Fruit fly (Drosophila melanogaster) whole organism, adult: ENCODE results near the gene CG6683.

Experiments
- CG11617 ChIP-seq: fragments of 200-800 bp; sonication (Bioruptor generic); optimal IDR thresholded peaks from 2 replicates; lab custom pipeline; 2017; ENCODE audit warnings: mild to moderate bottlenecking, missing biosample characterization, missing genetic modification reagents, missing genetic modification characterization
- CG12768 ChIP-seq: fragments of 200-800 bp; sonication (Bioruptor generic); optimal IDR thresholded peaks from 2 replicates; lab custom pipeline; 2017; ENCODE audit warnings: missing biosample characterization, missing genetic modification characterization, mild to moderate bottlenecking, moderate library complexity, missing genetic modification reagents
- CG14711 ChIP-seq: fragments of 200-800 bp; sonication (Bioruptor generic); optimal IDR thresholded peaks from 2 replicates; lab custom pipeline; 2018; ENCODE audit warnings: missing biosample characterization, mild to moderate bottlenecking, missing genetic modification characterization, moderate library complexity
- CG1620 ChIP-seq: fragments of 200-800 bp; sonication (Bioruptor generic); optimal IDR thresholded peaks from 2 replicates; lab custom pipeline; 2016; ENCODE audit warnings: missing biosample characterization, missing genetic modification characterization
- CG33017 ChIP-seq: fragments of 200-800 bp; sonication (Bioruptor generic); optimal IDR thresholded peaks from 2 replicates; lab custom pipeline; 2018; ENCODE audit warnings: missing biosample characterization, mild to moderate bottlenecking, missing genetic modification characterization, moderate library complexity
- CG5204 ChIP-seq: fragments of 200-800 bp; sonication (Bioruptor generic); optimal IDR thresholded peaks from 2 replicates; lab custom pipeline; 2016; ENCODE audit warnings: missing biosample characterization, missing genetic modification characterization
- CG7045 ChIP-seq: fragments of 200-800 bp; sonication (Bioruptor generic); optimal IDR thresholded peaks from 2 replicates; lab custom pipeline; 2017; ENCODE audit warnings: missing biosample characterization, mild to moderate bottlenecking, missing genetic modification characterization
- CG7101 ChIP-seq: fragments of 200-800 bp; sonication (Bioruptor generic); optimal IDR thresholded peaks from 2 replicates; lab custom pipeline; 2018; ENCODE audit warnings: missing biosample characterization, mild to moderate bottlenecking, missing genetic modification characterization, moderate library complexity
- Clk ChIP-seq: fragments of 200-800 bp; sonication (Bioruptor generic); optimal IDR thresholded peaks from 2 replicates; lab custom pipeline; 2017; ENCODE audit warnings: missing biosample characterization, missing genetic modification characterization
- Crg-1 ChIP-seq: fragments of 200-800 bp; sonication (Bioruptor generic); optimal IDR thresholded peaks from 2 replicates; lab custom pipeline; 2016; ENCODE audit warnings: missing biosample characterization, missing genetic modification characterization
- Hr96 ChIP-seq: fragments of 200-800 bp; sonication (Bioruptor generic); optimal IDR thresholded peaks from 2 replicates; lab custom pipeline; 2016; ENCODE audit warnings: missing biosample characterization, missing genetic modification characterization
- Mnt ChIP-seq: fragments of 200-800 bp; sonication (Bioruptor generic); optimal IDR thresholded peaks from 2 replicates; lab custom pipeline; 2016; ENCODE audit warnings: missing biosample characterization, mild to moderate bottlenecking, missing genetic modification characterization
- bab1 ChIP-seq: fragments of 200-800 bp; sonication (Bioruptor generic); optimal IDR thresholded peaks from 3 replicates; lab custom pipeline; 2019; ENCODE audit warnings: missing biosample characterization, mild to moderate bottlenecking, missing genetic modification characterization, moderate library complexity
- cic ChIP-seq: fragments of 200-800 bp; sonication (Bioruptor generic); optimal IDR thresholded peaks from 2 replicates; lab custom pipeline; 2017; ENCODE audit warnings: missing biosample characterization, mild to moderate bottlenecking, missing genetic modification characterization, moderate library complexity
- cnc ChIP-seq, 2 experiments: fragments of >200 bp; optimal IDR thresholded peaks; 2 replicates each; lab custom pipeline; 2017
- kay ChIP-seq: fragments of 200-800 bp; sonication (Bioruptor generic); peaks from one replicate; lab custom pipeline; 2016; ENCODE audit warnings: missing biosample characterization, missing genetic modification characterization, borderline replicate concordance
- ovo ChIP-seq: fragments of 200-800 bp; sonication (Bioruptor generic); optimal IDR thresholded peaks from 2 replicates; lab custom pipeline; 2016; ENCODE audit warnings: missing biosample characterization, missing genetic modification characterization
- pad ChIP-seq: fragments of 200-800 bp; sonication (Bioruptor generic); optimal IDR thresholded peaks from 3 replicates; lab custom pipeline; 2017; ENCODE audit warnings: missing biosample characterization, missing genetic modification characterization, mild to moderate bottlenecking, moderate library complexity, missing genetic modification reagents
- tj ChIP-seq: fragments of 200-800 bp; sonication (Bioruptor generic); optimal IDR thresholded peaks from 3 replicates; lab custom pipeline; 2017; ENCODE audit warnings: missing biosample characterization, mild to moderate bottlenecking, missing genetic modification characterization, moderate library complexity
- toe ChIP-seq: fragments of 200-800 bp; sonication (Bioruptor generic); optimal IDR thresholded peaks from 2 replicates; lab custom pipeline; 2016; ENCODE audit warnings: missing biosample characterization, missing genetic modification characterization

CG6683 gene

dm6 chr3L:8509567-8510109 lies 5.1 kb downstream of the CG6683 start, which contains the start of the genes ZC3H3 and Pus7:
ZC3H3 (minus strand) TSS chr3L:8509763.
Pus7 (plus strand) TSS chr3L:8510003.
- no peak for TF ChIP-seq Clk
- TF ChIP-seq cnc (optimal IDR thresholded peaks at IDR 0.05; lab: Kevin White, UChicago), result no peak
- no peak for TF ChIP-seq pad
- peak; percentile 57 for TF ChIP-seq CG14711 (tag; lab: Kevin White, UChicago)
- no peak for TF ChIP-seq kay
- TF ChIP-seq bab1 (GFP tag; lab: Kevin White, UChicago), result peak; percentile 45
- peak; percentile 13 for TF ChIP-seq CG33017 (tag; lab: Kevin White, UChicago)
- TF ChIP-seq CG12768 (GFP tag; lab: Kevin White, UChicago), result no peak
- no peak for TF ChIP-seq Crg-1 (GFP tag; lab: Kevin White, UChicago)
- peak; percentile 76 for TF ChIP-seq Mnt (GFP tag; lab: Kevin White, UChicago)
- no peak for TF ChIP-seq toe (GFP tag; lab: Kevin White, UChicago)
- peak; percentile 25 for TF ChIP-seq CG11617
- no peak for TF ChIP-seq CG5204 (GFP tag; lab: Kevin White, UChicago)
- no peak for TF ChIP-seq Hr96
- TF ChIP-seq tj (GFP tag; lab: Kevin White, UChicago), result peak; percentile 13
- peak; percentile 35 for TF ChIP-seq CG7101
- no peak for TF ChIP-seq CG1620 (GFP tag; lab: Kevin White, UChicago)
- no peak for TF ChIP-seq CG7045 (GFP tag; lab: Kevin White, UChicago)
- no peak for TF ChIP-seq cic (GFP tag; lab: Kevin White, UChicago)
- no peak for TF ChIP-seq ovo

- TF ChIP-seq CG33017 (tag; lab: Kevin White, UChicago), result peak; percentile 12
- peak; percentile 48 for TF ChIP-seq CG7101
- TF ChIP-seq kay, result no peak
- TF ChIP-seq CG11617, result peak; percentile 1
- TF ChIP-seq CG5204 (GFP tag; lab: Kevin White, UChicago), result no peak
- peak; percentile 18 for TF ChIP-seq Mnt (GFP tag; lab: Kevin White, UChicago)
- TF ChIP-seq Clk, result no peak
- no peak for TF ChIP-seq CG12768 (GFP tag; lab: Kevin White, UChicago)
- peak; percentile 47 for TF ChIP-seq CG14711 (tag; lab: Kevin White, UChicago)
- no peak for TF ChIP-seq Hr96
- TF ChIP-seq bab1 (GFP tag; lab: Kevin White, UChicago), result peak; percentile 40
These were observed 7.7 kb downstream of the CG6683 start, which contains the start of gene CG43163 for dm6 chr3L:8506975-8507441. CG43163 (minus strand) TSS chr3L:8507146.

- TF ChIP-seq CG14711 (tag; lab: Kevin White, UChicago), result no peak
- TF ChIP-seq CG11617, result no peak
- TF ChIP-seq toe (GFP tag; lab: Kevin White, UChicago), result no peak
- TF ChIP-seq cic (GFP tag; lab: Kevin White, UChicago), result no peak
- no peak for TF ChIP-seq kay
- TF ChIP-seq pad, result no peak
- no peak for TF ChIP-seq tj (GFP tag; lab: Kevin White, UChicago)
- TF ChIP-seq CG33017 (tag; lab: Kevin White, UChicago), result no peak
- no peak for TF ChIP-seq Mnt (GFP tag; lab: Kevin White, UChicago)
These were observed 33.8 kb downstream of the CG6683 start for dm6 chr3L:8480944-8481343.
